Worm (Caenorhabditis elegans): ENCODE measurements around the gene F36H5.17.

ce11 chrII:1725735-1726134, 30.2 kb downstream of the F36H5.17 start, which contains the start of gene F45C12.17:
- TF ChIP-seq ztf-11 (tag; optimal IDR thresholded peaks at IDR 0.05): no peak
- no peak for TF ChIP-seq aly-2 (tag; optimal IDR thresholded peaks at IDR 0.05)
- no peak for TF ChIP-seq lin-39 (tag; optimal IDR thresholded peaks at IDR 0.05)
- TF ChIP-seq snpc-4 (tag; optimal IDR thresholded peaks at IDR 0.05): no peak
- no peak for TF ChIP-seq mdl-1 (tag; optimal IDR thresholded peaks at IDR 0.05)
- no peak for TF ChIP-seq nhr-6 (tag; optimal IDR thresholded peaks at IDR 0.05)
- no peak for TF ChIP-seq F13H6.1 (tag; optimal IDR thresholded peaks at IDR 0.05)
- TF ChIP-seq unc-62 (GFP tag; optimal IDR thresholded peaks at IDR 0.05): no peak
- TF ChIP-seq nhr-12 (tag; optimal IDR thresholded peaks at IDR 0.05): no peak
- TF ChIP-seq zag-1 (tag; optimal IDR thresholded peaks at IDR 0.05): no peak
- TF ChIP-seq peb-1 (tag; optimal IDR thresholded peaks at IDR 0.05): no peak
- no peak for TF ChIP-seq nhr-25 (tag; optimal IDR thresholded peaks at IDR 0.05)
- TF ChIP-seq nhr-11 (tag; optimal IDR thresholded peaks at IDR 0.05): no peak
